Worm (Caenorhabditis elegans) whole organism, L2 larva: ENCODE data around the gene col-10.

Experiments
- C34F6.9 ChIP-seq: fragments of 150-350 bp; optimal IDR thresholded peaks from 2 replicates; lab custom pipeline; 2014; ENCODE audit warnings: missing biosample characterization, missing genetic modification characterization
- F13H6.1 ChIP-seq: sonication (generic microtip); optimal IDR thresholded peaks from 2 replicates; lab custom pipeline; 2016; ENCODE audit warnings: missing genetic modification characterization, missing compliant biosample characterization
- R02D3.7 ChIP-seq: fragments of 150-350 bp; optimal IDR thresholded peaks from 2 replicates; lab custom pipeline; 2014; ENCODE audit warnings: missing biosample characterization, missing genetic modification characterization
- Y55F3AM.14 ChIP-seq: fragments of 200-800 bp; sonication (Bioruptor generic); optimal IDR thresholded peaks from 2 replicates; lab custom pipeline; 2018; ENCODE audit warnings: mild to moderate bottlenecking, missing genetic modification characterization, missing compliant biosample characterization
- ZK546.5 ChIP-seq: sonication (generic microtip); optimal IDR thresholded peaks from 2 replicates; lab custom pipeline; 2017; ENCODE audit warnings: missing biosample characterization, missing genetic modification characterization
- alr-1 ChIP-seq: fragments of 150-350 bp; optimal IDR thresholded peaks from 2 replicates; lab custom pipeline; 2014; ENCODE audit warnings: missing biosample characterization, missing genetic modification characterization
- aly-2 ChIP-seq: fragments of 150-350 bp; optimal IDR thresholded peaks from 2 replicates; lab custom pipeline; 2014; ENCODE audit warnings: missing biosample characterization, missing genetic modification characterization
- ama-1 ChIP-seq: fragments of 150-350 bp; optimal IDR thresholded peaks from 2 replicates; lab custom pipeline; 2018; ENCODE audit warnings: inconsistent platforms
- blmp-1 ChIP-seq: sonication (generic microtip); optimal IDR thresholded peaks from 2 replicates; lab custom pipeline; 2017; ENCODE audit warnings: missing genetic modification characterization, mild to moderate bottlenecking, missing compliant biosample characterization, antibody characterized with exemption, moderate library complexity; ENCODE audit not compliant: insufficient read depth
- ceh-16 ChIP-seq: fragments of 150-350 bp; optimal IDR thresholded peaks from 2 replicates; lab custom pipeline; 2014; ENCODE audit warnings: missing biosample characterization, missing genetic modification characterization
- ceh-82 ChIP-seq: fragments of 150-350 bp; optimal IDR thresholded peaks from 2 replicates; lab custom pipeline; 2014; ENCODE audit warnings: missing biosample characterization, missing genetic modification characterization
- crh-2 ChIP-seq: sonication (generic microtip); optimal IDR thresholded peaks from 2 replicates; lab custom pipeline; 2017; ENCODE audit warnings: missing biosample characterization, missing genetic modification characterization
- elt-1 ChIP-seq: fragments of 150-350 bp; optimal IDR thresholded peaks from 2 replicates; lab custom pipeline; 2014; ENCODE audit warnings: missing biosample characterization, missing genetic modification characterization
- elt-3 ChIP-seq: sonication (generic microtip); optimal IDR thresholded peaks from 2 replicates; lab custom pipeline; 2017; ENCODE audit warnings: missing biosample characterization, missing genetic modification characterization
- fos-1 ChIP-seq: fragments of 150-350 bp; optimal IDR thresholded peaks from 2 replicates; lab custom pipeline; 2014; ENCODE audit warnings: missing biosample characterization, missing genetic modification characterization
- lsy-2 ChIP-seq, 2 experiments: fragments of 150-350 bp in 1 of 2; sonication (generic microtip) in 1 of 2; optimal IDR thresholded peaks; 2 replicates each; lab custom pipeline; 2014 to 2017; ENCODE audit warnings: missing biosample characterization in 2 of 2, missing genetic modification characterization in 2 of 2
- mab-5 ChIP-seq: fragments of 150-350 bp; optimal IDR thresholded peaks from 2 replicates; lab custom pipeline; 2014; ENCODE audit warnings: missing biosample characterization, missing genetic modification characterization
- mbf-1 ChIP-seq: sonication (generic microtip); optimal IDR thresholded peaks from 2 replicates; lab custom pipeline; 2017; ENCODE audit warnings: missing biosample characterization, missing genetic modification characterization
- nhr-11 ChIP-seq: fragments of 150-350 bp; optimal IDR thresholded peaks from 2 replicates; lab custom pipeline; 2014; ENCODE audit warnings: missing biosample characterization, missing genetic modification characterization
- nhr-12 ChIP-seq: fragments of 150-350 bp; optimal IDR thresholded peaks from 2 replicates; lab custom pipeline; 2014; ENCODE audit warnings: missing biosample characterization, missing genetic modification characterization
- nhr-23 ChIP-seq: fragments of 150-350 bp; optimal IDR thresholded peaks from 2 replicates; lab custom pipeline; 2014; ENCODE audit warnings: missing biosample characterization, missing genetic modification reagents, missing genetic modification characterization
- nhr-237 ChIP-seq: fragments of 150-350 bp; optimal IDR thresholded peaks from 2 replicates; lab custom pipeline; 2014; ENCODE audit warnings: missing biosample characterization, missing genetic modification characterization
- nhr-6 ChIP-seq: fragments of 150-350 bp; optimal IDR thresholded peaks from 2 replicates; lab custom pipeline; 2014; ENCODE audit warnings: missing biosample characterization, missing genetic modification characterization
- nhr-77 ChIP-seq: fragments of 150-350 bp; optimal IDR thresholded peaks from 2 replicates; lab custom pipeline; 2014; ENCODE audit warnings: missing biosample characterization, missing genetic modification characterization
- sem-4 ChIP-seq: fragments of 150-350 bp; optimal IDR thresholded peaks from 2 replicates; lab custom pipeline; 2014; ENCODE audit warnings: missing biosample characterization, missing genetic modification reagents, missing genetic modification characterization
- skn-1 ChIP-seq: sonication (generic microtip); optimal IDR thresholded peaks from 2 replicates; lab custom pipeline; 2017; ENCODE audit warnings: missing biosample characterization, missing genetic modification characterization
- sma-9 ChIP-seq, 2 experiments: fragments of 150-350 bp in 1 of 2; sonication (generic microtip) in 1 of 2; optimal IDR thresholded peaks; 2 replicates each; lab custom pipeline; 2014 to 2016; ENCODE audit warnings: missing genetic modification characterization in 2 of 2, mild to moderate bottlenecking in 1 of 2, missing biosample characterization in 1 of 2, missing compliant biosample characterization in 1 of 2, missing genetic modification reagents in 1 of 2, moderate library complexity in 1 of 2
- snpc-4 ChIP-seq: fragments of 150-350 bp; optimal IDR thresholded peaks from 2 replicates; lab custom pipeline; 2014; ENCODE audit warnings: missing biosample characterization, missing genetic modification characterization
- unc-55 ChIP-seq: fragments of 150-350 bp; sonication (generic microtip); optimal IDR thresholded peaks from 3 replicates; lab custom pipeline; 2014; ENCODE audit warnings: missing biosample characterization, missing genetic modification reagents, missing genetic modification characterization
- unc-62 ChIP-seq: fragments of 150-350 bp; optimal IDR thresholded peaks from 2 replicates; lab custom pipeline; 2014; ENCODE audit warnings: missing biosample characterization, missing genetic modification reagents, missing genetic modification characterization
- zag-1 ChIP-seq: fragments of 150-350 bp; optimal IDR thresholded peaks from 2 replicates; lab custom pipeline; 2014; ENCODE audit warnings: missing biosample characterization, missing genetic modification characterization
- ztf-1 ChIP-seq: fragments of 200-800 bp; sonication (Bioruptor generic); conservative IDR thresholded peaks from 2 replicates; pipeline ENCODE4 v1.3.6; 2022; ENCODE audit warnings: missing genetic modification characterization, missing compliant biosample characterization
- ztf-11 ChIP-seq: sonication (generic microtip); optimal IDR thresholded peaks from 2 replicates; lab custom pipeline; 2017; ENCODE audit warnings: missing biosample characterization, missing genetic modification characterization

Gene col-10

ce11 chrV:9208878-9209277 lies 43.8 kb upstream of the col-10 start:
- no peak for TF ChIP-seq snpc-4 (tag; lab: Kevin White, UChicago)
- TF ChIP-seq R02D3.7 = no peak
- no peak for TF ChIP-seq Y55F3AM.14 (GFP tag; lab: Kevin White, UChicago)
- TF ChIP-seq nhr-23 (tag; lab: Kevin White, UChicago) = no peak
- no peak for TF ChIP-seq zag-1
- TF ChIP-seq unc-62 (GFP tag; lab: Kevin White, UChicago) = no peak
- TF ChIP-seq F13H6.1 = peak; percentile 18
- no peak for TF ChIP-seq blmp-1
- TF ChIP-seq C34F6.9 (tag; lab: Kevin White, UChicago) = peak; percentile 12
- TF ChIP-seq ZK546.5 (tag; lab: Kevin White, UChicago) = no peak
- TF ChIP-seq skn-1 (tag; lab: Kevin White, UChicago) = no peak
- TF ChIP-seq sma-9 (GFP tag; optimal IDR thresholded peaks at IDR 0.05; lab: Kevin White, UChicago) = no peak
- no peak for TF ChIP-seq sma-9 (tag; optimal IDR thresholded peaks at IDR 0.05; lab: Kevin White, UChicago)
- peak; percentile 48 for TF ChIP-seq unc-55 (GFP tag; lab: Kevin White, UChicago)

ce11 chrV:9207377-9207776 lies 42.3 kb upstream of the col-10 start, which contains the start of gene inx-10:
TSS of gene inx-10 (minus strand) at chrV:9207477.
- no peak for TF ChIP-seq nhr-11 (tag; lab: Kevin White, UChicago)
- no peak for TF ChIP-seq ceh-16 (tag; lab: Kevin White, UChicago)
- no peak for TF ChIP-seq ama-1 (lab: Kevin White, UChicago)
- TF ChIP-seq ceh-82 = no peak
- no peak for TF ChIP-seq unc-55 (GFP tag; lab: Kevin White, UChicago)
- no peak for TF ChIP-seq fos-1 (tag; lab: Kevin White, UChicago)
- no peak for TF ChIP-seq elt-1 (tag; lab: Kevin White, UChicago)
- no peak for TF ChIP-seq lsy-2 (tag; optimal IDR thresholded peaks at IDR 0.05; lab: Kevin White, UChicago)
- TF ChIP-seq mab-5 = no peak
- no peak for TF ChIP-seq nhr-6 (tag; lab: Kevin White, UChicago)
- TF ChIP-seq Y55F3AM.14 (GFP tag; lab: Kevin White, UChicago) = no peak
- TF ChIP-seq crh-2 (tag; lab: Kevin White, UChicago) = no peak
- TF ChIP-seq sma-9 (GFP tag; optimal IDR thresholded peaks at IDR 0.05; lab: Kevin White, UChicago) = no peak
- no peak for TF ChIP-seq sma-9 (tag; optimal IDR thresholded peaks at IDR 0.05; lab: Kevin White, UChicago)
- no peak for TF ChIP-seq elt-3 (tag; lab: Kevin White, UChicago)
- no peak for TF ChIP-seq ztf-1 (GFP tag; lab: Robert Waterston, UW)
- TF ChIP-seq alr-1 (tag; lab: Kevin White, UChicago) = no peak
- no peak for TF ChIP-seq mbf-1 (tag; lab: Kevin White, UChicago)
- no peak for TF ChIP-seq snpc-4 (tag; lab: Kevin White, UChicago)
- no peak for TF ChIP-seq unc-62 (GFP tag; lab: Kevin White, UChicago)
- no peak for TF ChIP-seq nhr-23 (tag; lab: Kevin White, UChicago)
- TF ChIP-seq, all 48 proteins: peak for 0

- no peak for TF ChIP-seq ZK546.5 (tag; lab: Kevin White, UChicago)
- peak; percentile 49 for TF ChIP-seq sma-9 (GFP tag; optimal IDR thresholded peaks at IDR 0.05; lab: Kevin White, UChicago)
- no peak for TF ChIP-seq sma-9 (tag; optimal IDR thresholded peaks at IDR 0.05; lab: Kevin White, UChicago)
- TF ChIP-seq fos-1 (tag; lab: Kevin White, UChicago) = peak; percentile 79
Measured at ce11 chrV:9202710-9203109, 37.6 kb upstream of the col-10 start, which contains the start of gene asp-2. TSS of gene asp-2 (plus strand) at chrV:9203077.

- TF ChIP-seq elt-1 (tag; lab: Kevin White, UChicago) (no peak), fos-1 (tag; lab: Kevin White, UChicago) (no peak), ZK546.5 (tag; lab: Kevin White, UChicago) (no peak), nhr-11 (tag; lab: Kevin White, UChicago) (no peak), mab-5 (no peak), nhr-23 (tag; lab: Kevin White, UChicago) (no peak), elt-3 (tag; lab: Kevin White, UChicago) (no peak), nhr-237 (no peak), C34F6.9 (tag; lab: Kevin White, UChicago) (no peak), aly-2 (no peak), zag-1 (no peak), ztf-11 (no peak), nhr-12 (tag; lab: Kevin White, UChicago) (no peak), Y55F3AM.14 (GFP tag; lab: Kevin White, UChicago) (no peak), nhr-77 (tag; lab: Kevin White, UChicago) (no peak), skn-1 (tag; lab: Kevin White, UChicago) (no peak), lsy-2 (tag; optimal IDR thresholded peaks at IDR 0.05; lab: Kevin White, UChicago) (no peak), mbf-1 (tag; lab: Kevin White, UChicago) (no peak), sem-4 (tag; lab: Kevin White, UChicago) (no peak), crh-2 (tag; lab: Kevin White, UChicago) (no peak)
Measured at ce11 chrV:9198887-9199286, 33.8 kb upstream of the col-10 start, which contains the start of gene str-177. TSS of gene str-177 (minus strand) at chrV:9198987.
